Worm (Caenorhabditis elegans): ENCODE results near the gene C40H1.8.

DNA sequence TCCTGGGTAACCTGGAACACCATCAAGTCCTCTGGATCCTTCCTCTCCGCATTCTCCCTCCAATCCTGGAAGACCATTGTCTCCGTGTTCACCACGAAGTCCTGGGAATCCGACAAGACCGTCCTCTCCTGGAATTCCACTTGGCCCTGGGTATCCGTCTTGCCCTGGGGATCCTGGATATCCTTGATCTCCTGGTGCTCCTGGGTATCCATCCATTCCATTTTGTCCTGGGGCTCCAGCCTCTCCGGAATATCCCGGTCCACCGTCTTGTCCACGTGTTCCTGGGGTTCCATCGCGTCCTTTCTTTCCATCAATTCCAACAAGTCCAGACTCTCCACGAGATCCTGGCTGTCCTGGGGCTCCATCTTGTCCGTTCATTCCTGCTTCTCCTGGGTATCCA, 25.5 kb downstream of the C40H1.8 start:
- TF ChIP-seq fos-1 (tag; optimal IDR thresholded peaks at IDR 0.05): no peak
- no peak for TF ChIP-seq tbx-2 (tag; optimal IDR thresholded peaks at IDR 0.05)
- no peak for TF ChIP-seq unc-62 (GFP tag; optimal IDR thresholded peaks at IDR 0.05)
